Fruit fly (Drosophila melanogaster) Kc167 (cell line): ENCODE measurements around the gene CG14930.

ENCODE experiments used
- Myc ChIP-seq: fragments of >200 bp; optimal IDR thresholded peaks from 2 replicates; lab custom pipeline; 2017; ENCODE audit warnings: missing external identifiers
- Sin3A ChIP-seq: fragments of >200 bp; optimal IDR thresholded peaks from 2 replicates; lab custom pipeline; 2018; ENCODE audit warnings: missing external identifiers
- h ChIP-seq: fragments of >200 bp; optimal IDR thresholded peaks from 3 replicates; lab custom pipeline; 2018; ENCODE audit warnings: missing external identifiers
- psq ChIP-seq: fragments of >200 bp; optimal IDR thresholded peaks from 2 replicates; lab custom pipeline; 2017; ENCODE audit warnings: missing external identifiers
- ttk ChIP-seq: sonication (Bioruptor generic); optimal IDR thresholded peaks from 2 replicates; lab custom pipeline; 2017; ENCODE audit warnings: missing external identifiers

DNA sequence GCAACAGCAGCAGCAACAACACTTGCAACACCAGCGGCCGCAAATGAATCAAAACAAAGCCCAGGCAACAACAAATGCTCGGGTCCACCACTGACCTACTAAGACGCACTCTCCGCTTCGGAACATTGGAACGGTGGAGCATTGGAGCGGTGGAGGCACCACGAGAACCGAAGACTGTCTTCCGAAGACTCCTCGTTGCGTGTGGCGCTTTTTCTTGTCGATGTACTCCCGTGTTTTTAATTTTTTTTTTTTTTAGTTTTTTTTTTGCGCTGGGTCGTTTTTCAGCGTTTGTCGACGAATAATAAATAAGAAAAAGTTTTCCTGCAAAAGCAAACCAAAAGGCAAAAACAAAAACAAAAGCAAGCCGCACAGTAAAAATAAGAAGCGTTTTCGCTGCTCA, 20.4 kb downstream of the CG14930 start:
- no peak for TF ChIP-seq psq (lab: Kevin White, UChicago)
- no peak for TF ChIP-seq Sin3A (lab: Kevin White, UChicago)
- TF ChIP-seq ttk (lab: Kevin White, UChicago): no peak
- no peak for TF ChIP-seq Myc (lab: Kevin White, UChicago)
- TF ChIP-seq h (lab: Kevin White, UChicago): no peak
